Worm (Caenorhabditis elegans): Measurements from ENCODE around the gene math-20.
"Not testable (repeated sequence)": the region's sequence is repeated elsewhere in the genome, so short reads cannot be mapped to it uniquely, and the experiment has no call there.

ce11 chrII:2000720-2001119 is 4.4 kb downstream of the math-20 start, which contains the start of gene ceh-84:
- TF ChIP-seq cebp-2 (GFP tag; IDR thresholded peaks at IDR 0.05); hmg-1.2 (GFP tag; IDR thresholded peaks at IDR 0.05); F52B5.7 (tag; optimal IDR thresholded peaks at IDR 0.05); nfya-1 (tag; optimal IDR thresholded peaks at IDR 0.05; ENCODE audit: borderline replicate concordance, insufficient read depth); dpl-1 (GFP tag; optimal IDR thresholded peaks at IDR 0.05); snpc-4 (GFP tag; optimal IDR thresholded peaks at IDR 0.05); snpc-4 (tag; optimal IDR thresholded peaks at IDR 0.05); ceh-27 (GFP tag; optimal IDR thresholded peaks at IDR 0.05); sdz-38 (tag; optimal IDR thresholded peaks at IDR 0.05); tbp1 (GFP tag; optimal IDR thresholded peaks at IDR 0.05): not testable (repeated sequence)
